Worm (Caenorhabditis elegans) whole organism, L4 larva: ENCODE measurements around the gene srh-45.
A peak's percentile ranks its signal among the peaks of the same experiment; 100 is the strongest.

ENCODE experiments used
- D1046.2 ChIP-seq: fragments of 200-800 bp; sonication (Bioruptor generic); IDR thresholded peaks from 2 replicates; pipeline ENCODE4 v1.3.6; 2022; ENCODE audit warnings: missing genetic modification characterization, missing compliant biosample characterization
- F37D6.2 ChIP-seq: sonication (generic microtip); optimal IDR thresholded peaks from 2 replicates; lab custom pipeline; 2016; ENCODE audit warnings: mild to moderate bottlenecking, missing genetic modification characterization, missing compliant biosample characterization
- ZK337.2 ChIP-seq: fragments of 200-800 bp; sonication (Bioruptor generic); IDR thresholded peaks from 2 replicates; pipeline ENCODE4 v1.3.6; 2022; ENCODE audit warnings: missing genetic modification reagents, missing genetic modification characterization, missing compliant biosample characterization
- aha-1 ChIP-seq: fragments of 150-350 bp; peaks from one replicate; lab custom pipeline; 2014; ENCODE audit warnings: missing biosample characterization, missing genetic modification characterization
- arid-1 ChIP-seq: fragments of 200-800 bp; sonication (Bioruptor generic); conservative IDR thresholded peaks from 2 replicates; pipeline ENCODE4 v1.3.6; 2022; ENCODE audit warnings: missing genetic modification reagents, missing genetic modification characterization, missing compliant biosample characterization
- ceh-20 ChIP-seq: fragments of 200-800 bp; sonication (Bioruptor generic); IDR thresholded peaks from 2 replicates; pipeline ENCODE4 v1.3.6; 2022; ENCODE audit warnings: missing genetic modification reagents, missing genetic modification characterization, missing compliant biosample characterization
- ces-1 ChIP-seq: fragments of 150-350 bp; sonication (generic microtip); optimal IDR thresholded peaks from 4 replicates; lab custom pipeline; 2014; ENCODE audit warnings: missing biosample characterization, missing genetic modification reagents, missing genetic modification characterization
- cey-2 ChIP-seq: sonication (generic microtip); optimal IDR thresholded peaks from 3 replicates; lab custom pipeline; 2017; ENCODE audit warnings: missing genetic modification characterization, mild to moderate bottlenecking, missing compliant biosample characterization, antibody characterized with exemption, borderline replicate concordance; ENCODE audit not compliant: insufficient read depth
- ctbp-1 ChIP-seq: fragments of 200-800 bp; sonication (Bioruptor generic); IDR thresholded peaks from 2 replicates; pipeline ENCODE4 v1.3.6; 2022; ENCODE audit warnings: missing genetic modification reagents, missing genetic modification characterization, missing compliant biosample characterization
- daf-16 ChIP-seq, 3 experiments: sonication (generic microtip); optimal IDR thresholded peaks; 2 replicates each; lab custom pipeline; 2016 to 2017; ENCODE audit warnings: missing genetic modification characterization in 3 of 3, missing genetic modification reagents in 3 of 3, mild to moderate bottlenecking in 2 of 3, missing compliant biosample characterization in 2 of 3, missing biosample characterization in 1 of 3, moderate library complexity in 1 of 3
- egl-43 ChIP-seq: fragments of 200-800 bp; sonication (Bioruptor generic); IDR thresholded peaks from 2 replicates; pipeline ENCODE4 v1.3.6; 2022; ENCODE audit warnings: missing genetic modification reagents, missing genetic modification characterization, missing compliant biosample characterization
- fkh-10 ChIP-seq: fragments of 150-350 bp; optimal IDR thresholded peaks from 2 replicates; lab custom pipeline; 2014; ENCODE audit warnings: missing biosample characterization, missing genetic modification reagents, missing genetic modification characterization
- hif-1 ChIP-seq, 2 experiments: sonication (generic microtip); optimal IDR thresholded peaks; 2 replicates each; lab custom pipeline; 2016 to 2017; ENCODE audit warnings: missing compliant biosample characterization in 2 of 2, missing genetic modification characterization in 2 of 2, missing genetic modification reagents in 2 of 2, missing genotype in 2 of 2, mild to moderate bottlenecking in 1 of 2
- hlh-11 ChIP-seq: fragments of 200-800 bp; sonication (Bioruptor generic); optimal IDR thresholded peaks from 2 replicates; lab custom pipeline; 2018; ENCODE audit warnings: mild to moderate bottlenecking, missing genetic modification characterization, missing compliant biosample characterization
- hlh-30 ChIP-seq: sonication (generic microtip); optimal IDR thresholded peaks from 2 replicates; lab custom pipeline; 2017; ENCODE audit warnings: antibody characterized with exemption, mild to moderate bottlenecking, missing genetic modification characterization, missing compliant biosample characterization; ENCODE audit not compliant: insufficient read depth
- lim-7 ChIP-seq: fragments of 200-800 bp; sonication (Bioruptor generic); IDR thresholded peaks from 2 replicates; pipeline ENCODE4 v1.3.6; 2022; ENCODE audit warnings: missing genetic modification characterization, missing compliant biosample characterization
- lin-1 ChIP-seq: fragments of 200-800 bp; sonication (Bioruptor generic); IDR thresholded peaks from 2 replicates; pipeline ENCODE4 v1.3.6; 2022; ENCODE audit warnings: missing genetic modification reagents, missing genetic modification characterization, missing compliant biosample characterization
- lin-15B ChIP-seq: fragments of 150-350 bp; sonication (generic microtip); optimal IDR thresholded peaks from 3 replicates; lab custom pipeline; 2014; ENCODE audit warnings: missing biosample characterization, missing genetic modification characterization
- lin-38 ChIP-seq: fragments of 200-800 bp; sonication (Bioruptor generic); IDR thresholded peaks from 2 replicates; pipeline ENCODE4 v1.3.6; 2022; ENCODE audit warnings: missing genetic modification reagents, missing genetic modification characterization, missing compliant biosample characterization
- lir-3 ChIP-seq: sonication (generic microtip); optimal IDR thresholded peaks from 2 replicates; lab custom pipeline; 2016; ENCODE audit warnings: mild to moderate bottlenecking, missing genetic modification characterization, missing compliant biosample characterization
- lsy-2 ChIP-seq, 2 experiments: fragments of 150-350 bp in 1 of 2; sonication (generic microtip) in 1 of 2; optimal IDR thresholded peaks; 2 replicates each; lab custom pipeline; 2014 to 2017; ENCODE audit warnings: missing biosample characterization in 2 of 2, missing genetic modification characterization in 2 of 2
- madf-5 ChIP-seq, 2 experiments: fragments of 200-800 bp; sonication (Bioruptor generic); IDR thresholded peaks; 2 replicates each; pipeline ENCODE4 v1.3.6; 2022; ENCODE audit warnings: missing compliant biosample characterization in 2 of 2, missing genetic modification characterization in 2 of 2
- mep-1 ChIP-seq: fragments of 150-350 bp; sonication (generic microtip); optimal IDR thresholded peaks from 3 replicates; lab custom pipeline; 2014; ENCODE audit warnings: missing biosample characterization, missing genetic modification characterization
- mxl-2 ChIP-seq: fragments of 200-800 bp; sonication (Bioruptor generic); conservative IDR thresholded peaks from 2 replicates; pipeline ENCODE4 v1.3.6; 2022; ENCODE audit warnings: missing genetic modification reagents, missing genetic modification characterization, missing compliant biosample characterization
- mxl-3 ChIP-seq: fragments of 200-800 bp; sonication (Bioruptor generic); optimal IDR thresholded peaks from 2 replicates; lab custom pipeline; 2018; ENCODE audit warnings: mild to moderate bottlenecking, missing genetic modification characterization, missing compliant biosample characterization
- nhr-11 ChIP-seq: fragments of 150-350 bp; optimal IDR thresholded peaks from 2 replicates; lab custom pipeline; 2014; ENCODE audit warnings: missing biosample characterization, missing genetic modification characterization
- nhr-111 ChIP-seq: fragments of 200-800 bp; sonication (Bioruptor generic); optimal IDR thresholded peaks from 2 replicates; lab custom pipeline; 2018; ENCODE audit warnings: mild to moderate bottlenecking, missing genetic modification characterization, missing compliant biosample characterization
- nhr-25 ChIP-seq: sonication (generic microtip); optimal IDR thresholded peaks from 2 replicates; lab custom pipeline; 2017; ENCODE audit warnings: missing genetic modification characterization, mild to moderate bottlenecking, missing compliant biosample characterization, antibody characterized with exemption, moderate library complexity, borderline replicate concordance; ENCODE audit not compliant: insufficient read depth
- nhr-28 ChIP-seq: fragments of 150-350 bp; optimal IDR thresholded peaks from 2 replicates; lab custom pipeline; 2014; ENCODE audit warnings: missing biosample characterization, missing genetic modification characterization
- nhr-42 ChIP-seq: fragments of 200-800 bp; sonication (Bioruptor generic); IDR thresholded peaks from 2 replicates; pipeline ENCODE4 v1.3.6; 2022; ENCODE audit warnings: missing genetic modification characterization, missing compliant biosample characterization
- php-3 ChIP-seq: fragments of 200-800 bp; sonication (Bioruptor generic); IDR thresholded peaks from 2 replicates; pipeline ENCODE4 v1.3.6; 2022; ENCODE audit warnings: missing genetic modification reagents, missing genetic modification characterization, missing compliant biosample characterization
- snpc-1.2 ChIP-seq: fragments of 200-800 bp; sonication (Bioruptor generic); IDR thresholded peaks from 2 replicates; pipeline ENCODE4 v1.3.6; 2022; ENCODE audit warnings: missing genetic modification reagents, missing genetic modification characterization, missing compliant biosample characterization
- spr-1 ChIP-seq: sonication (generic microtip); optimal IDR thresholded peaks from 2 replicates; lab custom pipeline; 2016; ENCODE audit warnings: mild to moderate bottlenecking, missing genetic modification characterization, missing compliant biosample characterization
- spr-3 ChIP-seq: fragments of 200-800 bp; sonication (Bioruptor generic); optimal IDR thresholded peaks from 2 replicates; lab custom pipeline; 2018; ENCODE audit warnings: mild to moderate bottlenecking, missing genetic modification characterization, missing compliant biosample characterization
- tra-1 ChIP-seq: fragments of 200-800 bp; sonication (Bioruptor generic); IDR thresholded peaks from 2 replicates; pipeline ENCODE4 v1.3.6; 2022; ENCODE audit warnings: missing genetic modification reagents, missing genetic modification characterization, missing compliant biosample characterization
- vab-7 ChIP-seq: fragments of 200-800 bp; sonication (Bioruptor generic); IDR thresholded peaks from 2 replicates; pipeline ENCODE4 v1.3.6; 2022; ENCODE audit warnings: missing genetic modification reagents, missing genetic modification characterization, missing compliant biosample characterization
- zag-1 ChIP-seq: fragments of 150-350 bp; optimal IDR thresholded peaks from 2 replicates; lab custom pipeline; 2014; ENCODE audit warnings: missing biosample characterization, missing genetic modification characterization
- ztf-7 ChIP-seq: fragments of 150-350 bp; optimal IDR thresholded peaks from 2 replicates; lab custom pipeline; 2014; ENCODE audit warnings: missing biosample characterization, missing genetic modification characterization

srh-45 gene

DNA sequence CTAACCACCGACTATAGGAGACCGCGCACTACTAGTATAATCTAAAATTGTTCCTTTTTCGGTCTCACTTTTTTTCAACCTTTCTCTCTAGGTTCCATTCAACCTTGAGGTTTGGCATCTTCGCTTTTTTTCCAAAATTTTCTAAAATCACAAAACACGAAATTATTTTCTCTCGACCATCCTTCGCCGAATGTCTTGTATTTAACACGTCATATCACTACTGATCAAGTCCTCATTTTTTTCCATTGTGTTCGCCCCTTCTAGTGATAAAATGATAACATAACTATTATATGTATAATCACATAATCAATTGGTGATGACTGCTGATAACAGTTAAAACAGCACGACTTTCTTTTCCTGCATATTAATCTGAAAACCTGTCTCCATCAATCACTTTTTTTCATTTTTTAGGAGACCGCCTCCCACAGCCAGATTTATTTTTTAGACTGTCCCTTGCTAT is 6.3 kb upstream of the srh-45 start, which contains the start of gene T03F7.7 (continued):
- TF ChIP-seq mxl-2: no peak
- TF ChIP-seq egl-43 (GFP tag; lab: Robert Waterston, UW): no peak
- TF ChIP-seq ctbp-1 (GFP tag; lab: Robert Waterston, UW): no peak
- TF ChIP-seq lin-1 (GFP tag; lab: Robert Waterston, UW): peak; percentile 84
- TF ChIP-seq lin-38 (GFP tag; lab: Robert Waterston, UW): no peak
- TF ChIP-seq spr-3 (GFP tag; lab: Kevin White, UChicago): no peak
- TF ChIP-seq nhr-42 (GFP tag; lab: Robert Waterston, UW): no peak
- TF ChIP-seq fkh-10: no peak
- TF ChIP-seq nhr-25: no peak
- no peak for TF ChIP-seq madf-5 (GFP tag; IDR thresholded peaks at IDR 0.05; lab: Robert Waterston, UW)
- TF ChIP-seq F37D6.2 (tag; lab: Kevin White, UChicago): no peak
- peak; percentile 85 for TF ChIP-seq nhr-28 (tag; lab: Kevin White, UChicago)
- no peak for TF ChIP-seq lsy-2 (tag; optimal IDR thresholded peaks at IDR 0.05; lab: Kevin White, UChicago)

DNA sequence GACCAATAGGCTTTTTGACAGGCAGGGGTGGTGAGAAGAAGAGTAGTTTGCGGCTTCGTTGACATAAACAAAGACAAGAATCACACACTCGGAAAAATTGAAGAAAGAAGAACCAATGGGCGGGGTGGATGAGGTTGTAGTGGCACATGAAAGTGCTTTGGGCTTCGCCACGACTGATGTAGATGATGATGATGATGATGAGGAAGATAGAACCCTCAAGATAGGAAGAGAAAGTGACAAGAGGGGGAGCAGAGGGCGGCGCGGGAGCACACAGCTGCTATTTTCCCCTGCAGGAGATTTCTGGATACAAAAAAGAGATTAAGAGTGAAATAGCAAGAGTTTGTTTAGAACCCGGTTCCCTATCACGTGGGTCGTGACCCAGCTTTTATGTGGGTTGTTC is 4.1 kb upstream of the srh-45 start:
- peak; percentile 22 for TF ChIP-seq hlh-30 (tag; lab: Kevin White, UChicago)
- peak; percentile 20 for TF ChIP-seq mxl-3 (GFP tag; lab: Kevin White, UChicago)
- TF ChIP-seq tra-1 (GFP tag; lab: Robert Waterston, UW): 0 out of 2 replicates have a peak, but pooled peaks have one; percentile 20
- TF ChIP-seq vab-7 (GFP tag; lab: Robert Waterston, UW): no peak
- TF ChIP-seq ZK337.2 (GFP tag; lab: Robert Waterston, UW): peak; percentile 45; the same call in 1 of the 2 replicates
- peak; percentile 22 for TF ChIP-seq hlh-11 (tag; lab: Kevin White, UChicago)
- TF ChIP-seq ces-1 (GFP tag; lab: Kevin White, UChicago): no peak
- peak; percentile 56 for TF ChIP-seq nhr-11 (tag; lab: Kevin White, UChicago)
- TF ChIP-seq ceh-20 (GFP tag; lab: Robert Waterston, UW): 0 out of 2 replicates have a peak, but pooled peaks have one; percentile 25
- peak in 1 of 2 experiments; percentile 58 for TF ChIP-seq daf-16 (GFP tag; optimal IDR thresholded peaks at IDR 0.05; lab: Kevin White, UChicago)
- no peak for TF ChIP-seq daf-16 (tag; optimal IDR thresholded peaks at IDR 0.05; lab: Kevin White, UChicago)
- no peak for TF ChIP-seq lim-7 (GFP tag; lab: Robert Waterston, UW)
- peak; percentile 46 for TF ChIP-seq nhr-28 (tag; lab: Kevin White, UChicago)
- TF ChIP-seq, all 104 proteins: peak for 9

DNA sequence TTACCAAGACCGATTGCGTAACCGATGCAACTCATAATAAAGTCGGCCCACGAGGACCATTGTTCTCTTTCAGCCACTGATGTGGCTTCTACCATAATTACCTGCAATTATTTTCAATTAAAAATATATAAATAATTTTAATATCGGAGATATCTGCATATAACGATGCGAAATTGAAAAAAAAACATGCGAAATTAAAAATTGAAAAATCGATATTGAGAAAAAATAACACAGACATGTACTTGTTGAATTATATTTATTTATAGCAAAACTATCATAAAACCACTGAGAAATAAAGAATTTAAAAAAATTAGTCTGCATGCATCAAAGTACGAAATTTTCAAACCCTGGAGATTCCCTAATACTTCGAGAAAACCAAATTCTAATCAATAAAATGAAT is 3.6 kb upstream of the srh-45 start, which contains the start of gene snf-11:
Gene snf-11, minus strand, starts transcription at position 101 of the 400 bp plus-strand sequence.
- TF ChIP-seq php-3: no peak
- no peak for TF ChIP-seq lir-3 (tag; lab: Kevin White, UChicago)
- TF ChIP-seq spr-1 (tag; lab: Kevin White, UChicago): no peak
- no peak for TF ChIP-seq nhr-11 (tag; lab: Kevin White, UChicago)
- TF ChIP-seq cey-2: no peak
- TF ChIP-seq zag-1 (tag; lab: Kevin White, UChicago): no peak
- no peak for TF ChIP-seq nhr-111
- TF ChIP-seq ZK337.2 (GFP tag; lab: Robert Waterston, UW): no peak
- TF ChIP-seq madf-5 (GFP tag; IDR thresholded peaks at IDR 0.05; lab: Robert Waterston, UW): no peak
- TF ChIP-seq aha-1: no peak
- no peak for TF ChIP-seq D1046.2
- no peak for TF ChIP-seq lin-15B
- no peak for TF ChIP-seq fkh-10
- no peak for TF ChIP-seq hlh-11 (tag; lab: Kevin White, UChicago)

DNA sequence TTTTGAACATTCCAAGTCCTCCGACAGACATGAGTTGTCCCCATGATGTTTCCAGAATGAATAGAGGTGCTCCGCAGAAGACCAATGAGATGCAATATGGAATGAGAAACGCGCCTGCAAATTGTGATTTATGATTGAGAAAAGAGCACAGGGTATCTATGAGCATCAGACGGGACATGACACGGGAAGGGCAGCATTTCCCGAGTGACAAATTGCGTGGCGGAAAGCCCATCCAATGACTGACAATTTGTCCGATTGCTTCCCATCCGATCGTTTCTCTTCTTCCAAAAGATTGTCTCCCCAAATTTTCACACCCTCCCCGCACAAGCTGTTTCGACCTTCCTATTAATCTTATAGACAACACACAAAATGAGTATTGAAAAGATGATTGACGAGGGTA is 3.0 kb upstream of the srh-45 start:
- TF ChIP-seq snpc-1.2: no peak
- TF ChIP-seq lir-3 (tag; lab: Kevin White, UChicago): no peak
- TF ChIP-seq php-3: no peak
- peak in 1 of 2 experiments; percentile 11 for TF ChIP-seq daf-16 (GFP tag; optimal IDR thresholded peaks at IDR 0.05; lab: Kevin White, UChicago)
- TF ChIP-seq daf-16 (tag; optimal IDR thresholded peaks at IDR 0.05; lab: Kevin White, UChicago): no peak
- TF ChIP-seq nhr-11 (tag; lab: Kevin White, UChicago): peak; percentile 9
- TF ChIP-seq hif-1 (tag; optimal IDR thresholded peaks at IDR 0.05; lab: Kevin White, UChicago): no peak
- TF ChIP-seq ztf-7 (tag; lab: Kevin White, UChicago): no peak
- no peak for TF ChIP-seq mep-1 (tag; lab: Kevin White, UChicago)
- no peak for TF ChIP-seq lim-7 (GFP tag; lab: Robert Waterston, UW)
- TF ChIP-seq ceh-20 (GFP tag; lab: Robert Waterston, UW): peak; percentile 47; the same call in 1 of the 2 replicates
- no peak for TF ChIP-seq arid-1 (GFP tag; lab: Robert Waterston, UW)
- TF ChIP-seq hlh-11 (tag; lab: Kevin White, UChicago): peak; percentile 35
- no peak for TF ChIP-seq ZK337.2 (GFP tag; lab: Robert Waterston, UW)
